Fruit fly (Drosophila melanogaster): ENCODE results near the gene CG16974.
A peak's percentile ranks its signal among the peaks of the same experiment; 100 is the strongest.

The CG16974 gene

DNA sequence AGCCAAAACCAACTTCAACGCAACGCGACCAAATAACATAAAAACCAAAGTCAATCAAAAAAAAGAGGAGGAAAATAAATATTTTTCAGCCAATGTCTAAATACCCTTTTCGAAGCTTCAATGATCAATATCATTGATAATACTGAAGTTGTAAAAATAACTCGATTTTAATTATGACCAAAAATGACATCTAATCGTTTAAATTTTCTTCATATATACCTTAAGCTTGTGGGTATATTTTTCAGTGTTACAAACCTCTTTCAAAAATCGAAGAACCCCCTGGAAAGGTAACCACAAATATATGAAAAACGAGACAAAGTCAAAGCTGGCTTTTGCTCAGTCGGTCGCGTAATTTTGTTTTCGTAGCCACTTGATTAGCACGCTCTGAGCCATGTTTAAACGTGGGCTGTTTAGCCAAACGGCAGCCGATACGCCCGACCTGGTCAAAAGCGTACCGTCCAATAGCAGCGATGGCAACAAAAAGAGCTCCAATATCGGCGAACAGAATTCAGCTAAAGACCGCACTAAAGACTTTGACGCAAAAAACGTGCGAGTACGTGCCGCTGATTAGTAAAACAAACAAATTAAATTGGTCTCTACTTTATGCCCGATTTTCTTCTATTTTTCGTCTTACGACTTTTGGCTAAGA, 46.6 kb downstream of the CG16974 start (continued):
- TF ChIP-seq CG15073 (GFP tag; optimal IDR thresholded peaks at IDR 0.05) (no peak), Oaz (GFP tag; IDR thresholded peaks at IDR 0.05) (peak; percentile 55; the same call in 1 of the 2 replicates), Dip3 (GFP tag; optimal IDR thresholded peaks at IDR 0.05) (peak; percentile 60), D19B (GFP tag; optimal IDR thresholded peaks at IDR 0.05) (peak; percentile 82), CG2712 (tag; optimal IDR thresholded peaks at IDR 0.05) (peak; percentile 69), CG16779 (GFP tag; IDR thresholded peaks at IDR 0.05) (peak; percentile 73), CG11695 (GFP tag; IDR thresholded peaks at IDR 0.05) (peak; percentile 86), lab (GFP tag; optimal IDR thresholded peaks at IDR 0.05) (peak; percentile 90), Ptx1 (GFP tag; IDR thresholded peaks at IDR 0.05) (peak; percentile 88), ash1 (GFP tag; optimal IDR thresholded peaks at IDR 0.05) (no peak), Abd-B (GFP tag; optimal IDR thresholded peaks at IDR 0.05) (peak; percentile 76), CG15696 (tag; optimal IDR thresholded peaks at IDR 0.05) (peak; percentile 12), klu (GFP tag; IDR thresholded peaks at IDR 0.05) (peak; percentile 63), ken (GFP tag; IDR thresholded peaks at IDR 0.05) (0 out of 3 replicates have a peak, but pooled peaks have one; percentile 56), Hand (GFP tag; optimal IDR thresholded peaks at IDR 0.05) (peak; percentile 49), nau (GFP tag; optimal IDR thresholded peaks at IDR 0.05) (peak; percentile 48), CG17186 (GFP tag; optimal IDR thresholded peaks at IDR 0.05) (no peak), CG30431 (GFP tag; optimal IDR thresholded peaks at IDR 0.05) (no peak), GATAe (GFP tag; conservative IDR thresholded peaks at IDR 0.05) (peak; percentile 52), sr (GFP tag; IDR thresholded peaks at IDR 0.05) (no peak), Ada2b (GFP tag; IDR thresholded peaks at IDR 0.05) (peak; percentile 81), ind (GFP tag; optimal IDR thresholded peaks at IDR 0.05) (peak; percentile 83), CG15514 (GFP tag; optimal IDR thresholded peaks at IDR 0.05) (peak; percentile 68), CG1024 (GFP tag; IDR thresholded peaks at IDR 0.05) (no peak), CG8924 (tag; optimal IDR thresholded peaks at IDR 0.05) (peak; percentile 77), gro (GFP tag; optimal IDR thresholded peaks at IDR 0.05) (peak; percentile 93), CG10209 (GFP tag; optimal IDR thresholded peaks at IDR 0.05) (peak; percentile 77), eyg (GFP tag; optimal IDR thresholded peaks at IDR 0.05) (peak; percentile 77), CG8388 (GFP tag; optimal IDR thresholded peaks at IDR 0.05) (peak; percentile 27), tgo (GFP tag; IDR thresholded peaks at IDR 0.05) (peak; percentile 84), CG10366 (GFP tag; IDR thresholded peaks at IDR 0.05) (peak; percentile 69), dmrt99B (tag; optimal IDR thresholded peaks at IDR 0.05) (peak; percentile 81), CG12104 (GFP tag; optimal IDR thresholded peaks at IDR 0.05) (peak; percentile 59), CG7963 (GFP tag; IDR thresholded peaks at IDR 0.05; ENCODE audit: partially characterized antibody) (no peak), BEAF-32 (GFP tag; optimal IDR thresholded peaks at IDR 0.05) (no peak), E2f1 (GFP tag; IDR thresholded peaks at IDR 0.05) (peak; percentile 74), Hr3 (GFP tag; optimal IDR thresholded peaks at IDR 0.05) (peak; percentile 54), hth (optimal IDR thresholded peaks at IDR 0.05) (no peak), aop (GFP tag; IDR thresholded peaks at IDR 0.05) (no peak), dm (GFP tag; optimal IDR thresholded peaks at IDR 0.05) (peak; percentile 10), Chrac-16 (GFP tag; optimal IDR thresholded peaks at IDR 0.05) (peak; percentile 37), CG6272 (GFP tag; IDR thresholded peaks at IDR 0.05) (peak; percentile 64; the same call in 1 of the 2 replicates), CG14050 (GFP tag; IDR thresholded peaks at IDR 0.05) (peak; percentile 68), Stat92E (GFP tag; optimal IDR thresholded peaks at IDR 0.05) (no peak), gsb-n (tag; optimal IDR thresholded peaks at IDR 0.05) (peak; percentile 0), CG9932 (GFP tag; IDR thresholded peaks at IDR 0.05) (peak; percentile 91), CG4707 (GFP tag; optimal IDR thresholded peaks at IDR 0.05) (no peak), NFAT (GFP tag; IDR thresholded peaks at IDR 0.05) (peak; percentile 64; the same call in 1 of the 2 replicates), CG12942 (GFP tag; optimal IDR thresholded peaks at IDR 0.05) (peak; percentile 58), bcd (GFP tag; optimal IDR thresholded peaks at IDR 0.05) (peak; percentile 71)
